Fruit fly (Drosophila melanogaster): ENCODE measurements around the gene MED20.

MED20 gene

DNA sequence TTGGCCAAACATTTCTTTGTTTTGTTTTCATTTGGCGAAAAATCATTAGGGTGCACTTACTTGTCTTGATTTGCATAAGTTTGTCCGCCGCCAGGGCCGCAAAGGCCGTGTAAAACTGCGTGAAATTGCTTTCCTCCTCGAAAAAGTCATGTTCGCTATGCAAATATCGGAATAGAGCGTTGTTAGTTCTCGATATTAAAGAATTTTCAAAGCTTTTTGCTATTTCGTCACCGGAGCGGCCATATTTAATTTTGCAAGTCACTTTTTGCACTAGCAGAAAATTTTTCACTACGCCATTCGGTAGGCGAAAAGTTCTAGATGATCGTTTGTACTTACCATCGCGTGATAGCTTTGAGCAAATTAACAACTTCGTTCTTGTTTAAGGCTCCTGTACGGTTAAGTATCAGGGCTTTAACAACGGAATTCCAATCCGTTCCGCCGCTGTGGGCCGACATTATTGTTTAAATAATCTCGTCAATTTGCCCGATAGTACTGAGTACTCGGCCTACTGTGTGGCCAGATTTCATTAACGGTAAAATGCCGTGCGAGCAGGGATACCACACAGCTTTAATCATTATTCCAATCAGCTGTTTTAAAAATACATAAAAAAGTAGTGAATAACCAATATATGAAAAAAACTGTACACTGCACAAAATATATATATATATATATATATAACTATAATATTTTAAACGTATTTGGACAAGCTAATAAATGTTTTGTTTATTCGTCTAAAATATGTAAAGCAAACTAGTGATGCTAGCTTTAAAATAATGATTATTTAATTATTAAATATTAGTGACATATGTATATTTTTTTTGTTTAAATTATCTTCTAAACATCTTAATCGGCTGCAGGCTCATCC, 1.3 kb downstream of the MED20 start, which contains the start of gene poe (continued):
- TF ChIP-seq ap (GFP tag; IDR thresholded peaks at IDR 0.05), result no peak
- TF ChIP-seq eyg (GFP tag; optimal IDR thresholded peaks at IDR 0.05), result no peak
- TF ChIP-seq CG11456 (GFP tag; IDR thresholded peaks at IDR 0.05), result 0 out of 3 replicates have a peak, but pooled peaks have one; percentile 33
- no peak; the same call in 1 of the 2 replicates for TF ChIP-seq E2f2 (GFP tag; IDR thresholded peaks at IDR 0.05)
- TF ChIP-seq CG6272 (GFP tag; IDR thresholded peaks at IDR 0.05), result no peak
- TF ChIP-seq Sry-β (GFP tag; optimal IDR thresholded peaks at IDR 0.05), result peak; percentile 23
- peak; percentile 41; the same call in 2 of the 3 replicates for TF ChIP-seq zfh1 (GFP tag; IDR thresholded peaks at IDR 0.05)
- no peak for TF ChIP-seq Max (GFP tag; optimal IDR thresholded peaks at IDR 0.05)
- no peak for TF ChIP-seq CG6791 (GFP tag; IDR thresholded peaks at IDR 0.05; ENCODE audit: partially characterized antibody)
- peak; percentile 51 for TF ChIP-seq CG10209 (GFP tag; optimal IDR thresholded peaks at IDR 0.05)
- TF ChIP-seq CG6254 (GFP tag; optimal IDR thresholded peaks at IDR 0.05), result no peak
- no peak for TF ChIP-seq schlank (tag; optimal IDR thresholded peaks at IDR 0.05)
- TF ChIP-seq Deaf1 (tag; optimal IDR thresholded peaks at IDR 0.05), result no peak
- TF ChIP-seq ERR (GFP tag; optimal IDR thresholded peaks at IDR 0.05), result no peak
- no peak for TF ChIP-seq CG14965 (GFP tag; optimal IDR thresholded peaks at IDR 0.05; ENCODE audit: borderline replicate concordance)
- TF ChIP-seq pfk (GFP tag; optimal IDR thresholded peaks at IDR 0.05), result no peak
- peak; percentile 63 for TF ChIP-seq ase (GFP tag; IDR thresholded peaks at IDR 0.05)
- no peak for TF ChIP-seq Hr39 (optimal IDR thresholded peaks at IDR 0.05)
- TF ChIP-seq CG30403 (GFP tag; optimal IDR thresholded peaks at IDR 0.05), result peak; percentile 47
- TF ChIP-seq CG34422 (GFP tag; IDR thresholded peaks at IDR 0.05), result no peak; the same call in 2 of the 3 replicates
- no peak for TF ChIP-seq CG34376 (GFP tag; optimal IDR thresholded peaks at IDR 0.05)
- TF ChIP-seq CG8290 (GFP tag; optimal IDR thresholded peaks at IDR 0.05), result no peak
- no peak for TF ChIP-seq CG8290 (tag; optimal IDR thresholded peaks at IDR 0.05)
- TF ChIP-seq CG14441 (GFP tag; IDR thresholded peaks at IDR 0.05), result 0 out of 2 replicates have a peak, but pooled peaks have one; percentile 25
- no peak for TF ChIP-seq gsb-n (tag; optimal IDR thresholded peaks at IDR 0.05)
- no peak for TF ChIP-seq CG7839 (tag; optimal IDR thresholded peaks at IDR 0.05)
- no peak; the same call in 1 of the 2 replicates for TF ChIP-seq CG4360 (GFP tag; IDR thresholded peaks at IDR 0.05)
- TF ChIP-seq CrebB (tag; optimal IDR thresholded peaks at IDR 0.05), result peak; percentile 63
- peak; percentile 10; the same call in 1 of the 2 replicates for TF ChIP-seq danr (GFP tag; IDR thresholded peaks at IDR 0.05)
- TF ChIP-seq CG2120 (GFP tag; optimal IDR thresholded peaks at IDR 0.05), result no peak
- peak; percentile 88 for TF ChIP-seq wek (GFP tag; optimal IDR thresholded peaks at IDR 0.05)
- no peak for TF ChIP-seq Asciz (GFP tag; optimal IDR thresholded peaks at IDR 0.05)
- TF ChIP-seq pho (GFP tag; optimal IDR thresholded peaks at IDR 0.05), result no peak
- no peak for TF ChIP-seq CG11723 (GFP tag; optimal IDR thresholded peaks at IDR 0.05)
- TF ChIP-seq HLH3B (GFP tag; IDR thresholded peaks at IDR 0.05), result 0 out of 2 replicates have a peak, but pooled peaks have one; percentile 44
- no peak for TF ChIP-seq CG2199 (GFP tag; IDR thresholded peaks at IDR 0.05)
- peak; percentile 43 for TF ChIP-seq CG13287 (GFP tag; IDR thresholded peaks at IDR 0.05; ENCODE audit: partially characterized antibody)
- peak; percentile 59 for TF ChIP-seq slbo (GFP tag; IDR thresholded peaks at IDR 0.05)
- no peak for TF ChIP-seq CG16863 (GFP tag; optimal IDR thresholded peaks at IDR 0.05)
- TF ChIP-seq CG16779 (GFP tag; IDR thresholded peaks at IDR 0.05), result no peak
- 0 out of 4 replicates have a peak, but pooled peaks have one; percentile 29 for TF ChIP-seq chinmo (GFP tag; IDR thresholded peaks at IDR 0.05; ENCODE audit: partially characterized antibody)
- TF ChIP-seq Hr3 (GFP tag; optimal IDR thresholded peaks at IDR 0.05), result peak; percentile 46
- peak; percentile 74 for TF ChIP-seq CG6689 (GFP tag; IDR thresholded peaks at IDR 0.05)
- no peak for TF ChIP-seq pita (GFP tag; optimal IDR thresholded peaks at IDR 0.05)
- TF ChIP-seq cg (GFP tag; optimal IDR thresholded peaks at IDR 0.05), result no peak
- no peak for TF ChIP-seq CG18619 (GFP tag; optimal IDR thresholded peaks at IDR 0.05)
- TF ChIP-seq CG16815 (GFP tag; optimal IDR thresholded peaks at IDR 0.05), result no peak
- TF ChIP-seq CG9932 (GFP tag; IDR thresholded peaks at IDR 0.05), result peak; percentile 53
- no peak for TF ChIP-seq CG43689 (GFP tag; IDR thresholded peaks at IDR 0.05)

Measured in whole organism, embryonic.